ENCODE assay signal across 1 fruit fly cellular context in the genomic region with DNA sequence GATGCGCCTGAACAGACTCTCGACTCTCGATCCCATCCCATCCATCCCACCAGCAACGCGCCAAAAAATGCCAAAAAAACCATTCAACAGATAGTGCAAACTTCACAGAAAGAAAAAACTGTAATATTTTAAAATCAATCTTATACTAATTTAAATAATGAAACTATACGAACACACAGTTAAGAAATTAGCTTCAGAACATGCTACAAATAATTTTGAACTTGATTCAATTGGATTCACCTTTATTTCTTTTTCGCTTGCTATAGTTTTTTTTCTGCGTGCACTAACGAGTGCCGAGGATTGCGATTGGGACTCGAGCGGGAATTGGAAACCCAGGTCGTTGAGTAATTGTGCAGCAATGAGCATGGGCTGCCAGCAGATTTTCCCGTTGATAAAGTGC.
A peak's percentile ranks its signal among the peaks of the same experiment; 100 is the strongest.
TF ChIP-seq lines count a peak whose summit lies in the region.

No protein-coding gene starts in this region.

TF ChIP-seq in whole organism, prepupa, 60 proteins besides CTCF, POLR2A, EP300 and RAD21 (continued from another document):
- no peak for TF ChIP-seq lz (GFP tag; optimal IDR thresholded peaks at IDR 0.05; lab: Kevin White, UChicago)
- TF ChIP-seq Hr38 (GFP tag; optimal IDR thresholded peaks at IDR 0.05; lab: Kevin White, UChicago), result no peak
- no peak for TF ChIP-seq dsx (GFP tag; optimal IDR thresholded peaks at IDR 0.05; lab: Kevin White, UChicago; ENCODE audit: poor library complexity, severe bottlenecking)
- no peak for TF ChIP-seq CG6792 (GFP tag; optimal IDR thresholded peaks at IDR 0.05; lab: Kevin White, UChicago)
- TF ChIP-seq eg (GFP tag; IDR thresholded peaks at IDR 0.05; lab: Robert Waterston, UW), result peak; percentile 68
- TF ChIP-seq Sox14 (GFP tag; optimal IDR thresholded peaks at IDR 0.05; lab: Kevin White, UChicago), result no peak
- no peak for TF ChIP-seq Ets96B (tag; optimal IDR thresholded peaks at IDR 0.05; lab: Kevin White, UChicago)
- TF ChIP-seq Eip93F (GFP tag; optimal IDR thresholded peaks at IDR 0.05; lab: Kevin White, UChicago), result no peak
- TF ChIP-seq CG9139 (GFP tag; optimal IDR thresholded peaks at IDR 0.05; lab: Kevin White, UChicago), result no peak
- TF ChIP-seq Sox102F (GFP tag; optimal IDR thresholded peaks at IDR 0.05; lab: Kevin White, UChicago), result no peak
- TF ChIP-seq Ets21C (GFP tag; optimal IDR thresholded peaks at IDR 0.05; lab: Kevin White, UChicago), result no peak
- no peak for TF ChIP-seq Smox (GFP tag; optimal IDR thresholded peaks at IDR 0.05; lab: Kevin White, UChicago)
- no peak for TF ChIP-seq Eip75B (GFP tag; optimal IDR thresholded peaks at IDR 0.05; lab: Kevin White, UChicago)
- no peak for TF ChIP-seq CG3919 (GFP tag; optimal IDR thresholded peaks at IDR 0.05; lab: Kevin White, UChicago)
- no peak for TF ChIP-seq topi (GFP tag; optimal IDR thresholded peaks at IDR 0.05; lab: Kevin White, UChicago)
- TF ChIP-seq CG34406 (GFP tag; optimal IDR thresholded peaks at IDR 0.05; lab: Kevin White, UChicago), result no peak
- TF ChIP-seq CG11902 (GFP tag; optimal IDR thresholded peaks at IDR 0.05; lab: Kevin White, UChicago), result no peak
